Worm (Caenorhabditis elegans) whole organism, midembryonic: ENCODE results near the gene F08B12.4.
A peak's percentile ranks its signal among the peaks of the same experiment; 100 is the strongest.

Experiments used
- T22C8.4 ChIP-seq: fragments of 200-800 bp; sonication (Bioruptor generic); IDR thresholded peaks from 2 replicates; pipeline ENCODE4 v1.3.6; 2022; ENCODE audit warnings: missing genetic modification characterization, missing compliant biosample characterization
- flt-1 ChIP-seq: fragments of 200-800 bp; sonication (Bioruptor generic); IDR thresholded peaks from 2 replicates; pipeline ENCODE4 v1.3.6; 2022; ENCODE audit warnings: missing genetic modification characterization, missing compliant biosample characterization
- klf-2 ChIP-seq: fragments of 200-800 bp; sonication (Bioruptor generic); conservative IDR thresholded peaks from 2 replicates; pipeline ENCODE4 v1.3.6; 2022; ENCODE audit warnings: missing genetic modification reagents, missing genetic modification characterization, missing compliant biosample characterization
- med-1 ChIP-seq: sonication (generic microtip); optimal IDR thresholded peaks from 2 replicates; lab custom pipeline; 2017; ENCODE audit warnings: missing genetic modification characterization, mild to moderate bottlenecking, missing compliant biosample characterization, antibody characterized with exemption, missing genetic modification reagents; ENCODE audit not compliant: insufficient read depth
- tab-1 ChIP-seq: fragments of 200-800 bp; sonication (Bioruptor generic); IDR thresholded peaks from 2 replicates; pipeline ENCODE4 v1.3.6; 2022; ENCODE audit warnings: missing genetic modification characterization, missing compliant biosample characterization
- ztf-23 ChIP-seq: fragments of 200-800 bp; sonication (Bioruptor generic); IDR thresholded peaks from 2 replicates; pipeline ENCODE4 v1.3.6; 2022; ENCODE audit warnings: missing genetic modification reagents, missing genetic modification characterization, missing compliant biosample characterization
- ztf-29 ChIP-seq: fragments of 200-800 bp; sonication (Bioruptor generic); IDR thresholded peaks from 2 replicates; pipeline ENCODE4 v1.3.6; 2022; ENCODE audit warnings: missing genetic modification reagents, missing genetic modification characterization, missing compliant biosample characterization

DNA sequence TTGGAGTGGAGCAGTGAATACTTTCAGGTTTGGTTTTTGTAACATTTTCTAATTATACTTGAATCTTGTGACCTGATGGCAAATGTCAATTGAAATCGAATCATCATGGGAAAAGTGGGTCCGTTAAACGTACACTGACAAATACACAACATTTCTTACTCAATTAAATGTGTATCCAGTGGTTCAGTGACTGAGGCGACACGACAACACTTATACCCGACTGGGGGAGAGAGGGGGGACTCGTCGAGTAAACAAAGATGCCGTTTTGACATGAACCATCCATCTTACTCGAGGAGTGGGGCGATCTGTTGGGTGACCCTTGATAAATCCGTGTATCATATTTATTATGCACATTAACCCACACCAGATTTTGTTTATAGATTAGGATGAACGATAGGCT, 38.7 kb downstream of the F08B12.4 start:
- TF ChIP-seq klf-2 (GFP tag; lab: Robert Waterston, UW) = no peak
- TF ChIP-seq flt-1 (GFP tag; lab: Robert Waterston, UW) = 0 out of 2 replicates have a peak, but pooled peaks have one; percentile 13
- TF ChIP-seq T22C8.4 (GFP tag; lab: Robert Waterston, UW) = no peak
- no peak for TF ChIP-seq med-1
- TF ChIP-seq ztf-23 = no peak
- TF ChIP-seq ztf-29 (GFP tag; lab: Robert Waterston, UW) = no peak
- no peak for TF ChIP-seq tab-1 (GFP tag; lab: Robert Waterston, UW)
